Worm (Caenorhabditis elegans) whole organism, L4 larva: ENCODE results near the gene ZK355.2.

Experiments used
- Y105C5A.15 ChIP-seq: fragments of 200-800 bp; sonication (Bioruptor generic); IDR thresholded peaks from 2 replicates; pipeline ENCODE4 v1.3.6; 2022; ENCODE audit warnings: missing genetic modification characterization, missing compliant biosample characterization
- cey-2 ChIP-seq: sonication (generic microtip); optimal IDR thresholded peaks from 3 replicates; lab custom pipeline; 2017; ENCODE audit warnings: missing genetic modification characterization, mild to moderate bottlenecking, missing compliant biosample characterization, antibody characterized with exemption, borderline replicate concordance; ENCODE audit not compliant: insufficient read depth
- daf-12 ChIP-seq: fragments of 150-350 bp; optimal IDR thresholded peaks from 2 replicates; lab custom pipeline; 2014; ENCODE audit warnings: missing biosample characterization, missing genetic modification reagents, missing genetic modification characterization
- lin-15B ChIP-seq: fragments of 150-350 bp; sonication (generic microtip); optimal IDR thresholded peaks from 3 replicates; lab custom pipeline; 2014; ENCODE audit warnings: missing biosample characterization, missing genetic modification characterization
- lir-3 ChIP-seq: sonication (generic microtip); optimal IDR thresholded peaks from 2 replicates; lab custom pipeline; 2016; ENCODE audit warnings: mild to moderate bottlenecking, missing genetic modification characterization, missing compliant biosample characterization
- skn-1 ChIP-seq: fragments of 150-350 bp; optimal IDR thresholded peaks from 2 replicates; lab custom pipeline; 2014; ENCODE audit warnings: missing biosample characterization, missing genetic modification characterization

ce11 chrII:2901158-2901557, 22.6 kb upstream of the ZK355.2 start:
- TF ChIP-seq Y105C5A.15 (GFP tag; lab: Robert Waterston, UW) (no peak), lin-15B (tag; lab: Kevin White, UChicago) (no peak), skn-1 (tag; lab: Kevin White, UChicago) (no peak), daf-12 (tag; lab: Kevin White, UChicago) (no peak), lir-3 (no peak), cey-2 (tag; lab: Kevin White, UChicago) (no peak)
